Worm (Caenorhabditis elegans) whole organism, young adult: Measurements from ENCODE around the gene srg-69.

Source experiments
- attf-3 ChIP-seq: fragments of 200-800 bp; sonication (Bioruptor generic); conservative IDR thresholded peaks from 2 replicates; pipeline ENCODE4 v1.3.6; 2022; ENCODE audit warnings: missing genetic modification reagents, missing genetic modification characterization, missing compliant biosample characterization
- pha-4 ChIP-seq: fragments of 150-350 bp; sonication (generic microtip); optimal IDR thresholded peaks from 2 replicates; lab custom pipeline; 2014; ENCODE audit warnings: missing biosample characterization, missing genetic modification reagents, missing genetic modification characterization

- no peak for TF ChIP-seq attf-3 (GFP tag; lab: Robert Waterston, UW)
- TF ChIP-seq pha-4 (tag; lab: Kevin White, UChicago), result no peak
Observed at ce11 chrII:5351799-5352198, 3.7 kb upstream of the srg-69 start, which contains the start of gene F09E5.7.
